Worm (Caenorhabditis elegans): ENCODE data around the gene F49C12.12.

- no peak for TF ChIP-seq flt-1 (GFP tag; IDR thresholded peaks at IDR 0.05)
- no peak for TF ChIP-seq cog-1 (tag; optimal IDR thresholded peaks at IDR 0.05)
- no peak for TF ChIP-seq ztf-23 (GFP tag; IDR thresholded peaks at IDR 0.05)
- TF ChIP-seq med-1 (GFP tag; optimal IDR thresholded peaks at IDR 0.05; ENCODE audit: insufficient read depth) = no peak
- TF ChIP-seq T22C8.4 (GFP tag; IDR thresholded peaks at IDR 0.05) = no peak
Measured at ce11 chrIV:9327706-9328105, 6.8 kb upstream of the F49C12.12 start, which contains the start of gene clec-183.
